Fruit fly (Drosophila melanogaster): ENCODE measurements around the gene CG33189.
A peak's percentile ranks its signal among the peaks of the same experiment; 100 is the strongest.

CG33189 gene

dm6 chr3R:8811323-8811936, 30.8 kb upstream of the CG33189 start:
- peak; percentile 96 for TF ChIP-seq Snoo (tag; optimal IDR thresholded peaks at IDR 0.05)
- peak; percentile 99 for TF ChIP-seq CG4496 (GFP tag; IDR thresholded peaks at IDR 0.05)
- peak; percentile 99 for TF ChIP-seq CG17806 (tag; optimal IDR thresholded peaks at IDR 0.05)
- peak; percentile 96 for TF ChIP-seq gl (tag; optimal IDR thresholded peaks at IDR 0.05)
- peak; percentile 99 for TF ChIP-seq CG14655 (GFP tag; optimal IDR thresholded peaks at IDR 0.05)
- TF ChIP-seq Ets98B (GFP tag; IDR thresholded peaks at IDR 0.05): peak; percentile 99
- peak; percentile 98 for TF ChIP-seq D1 (tag; optimal IDR thresholded peaks at IDR 0.05)
- TF ChIP-seq CG34367 (tag; optimal IDR thresholded peaks at IDR 0.05): peak; percentile 99
- peak; percentile 99 for TF ChIP-seq CG8159 (tag; optimal IDR thresholded peaks at IDR 0.05)
- peak; percentile 99 for TF ChIP-seq CG8301 (tag; optimal IDR thresholded peaks at IDR 0.05)
- TF ChIP-seq CG12605 (GFP tag; IDR thresholded peaks at IDR 0.05): peak; percentile 98
- peak; percentile 99 for TF ChIP-seq CG15710 (tag; optimal IDR thresholded peaks at IDR 0.05)
- TF ChIP-seq Pif1B (GFP tag; optimal IDR thresholded peaks at IDR 0.05): peak; percentile 99
- TF ChIP-seq rn (GFP tag; IDR thresholded peaks at IDR 0.05): peak; percentile 98
- peak; percentile 99 for TF ChIP-seq Pif1A (GFP tag; optimal IDR thresholded peaks at IDR 0.05)
- TF ChIP-seq CG9948 (tag; optimal IDR thresholded peaks at IDR 0.05): peak; percentile 99
- TF ChIP-seq CG32121 (GFP tag; IDR thresholded peaks at IDR 0.05): peak; percentile 99
- peak; percentile 99 for TF ChIP-seq fd96Ca (GFP tag; IDR thresholded peaks at IDR 0.05)
- peak; percentile 95 for TF ChIP-seq CG13204 (GFP tag; optimal IDR thresholded peaks at IDR 0.05)
- TF ChIP-seq CG10348 (GFP tag; IDR thresholded peaks at IDR 0.05): peak; percentile 98
- TF ChIP-seq EcR (GFP tag; optimal IDR thresholded peaks at IDR 0.05): peak; percentile 85

DNA sequence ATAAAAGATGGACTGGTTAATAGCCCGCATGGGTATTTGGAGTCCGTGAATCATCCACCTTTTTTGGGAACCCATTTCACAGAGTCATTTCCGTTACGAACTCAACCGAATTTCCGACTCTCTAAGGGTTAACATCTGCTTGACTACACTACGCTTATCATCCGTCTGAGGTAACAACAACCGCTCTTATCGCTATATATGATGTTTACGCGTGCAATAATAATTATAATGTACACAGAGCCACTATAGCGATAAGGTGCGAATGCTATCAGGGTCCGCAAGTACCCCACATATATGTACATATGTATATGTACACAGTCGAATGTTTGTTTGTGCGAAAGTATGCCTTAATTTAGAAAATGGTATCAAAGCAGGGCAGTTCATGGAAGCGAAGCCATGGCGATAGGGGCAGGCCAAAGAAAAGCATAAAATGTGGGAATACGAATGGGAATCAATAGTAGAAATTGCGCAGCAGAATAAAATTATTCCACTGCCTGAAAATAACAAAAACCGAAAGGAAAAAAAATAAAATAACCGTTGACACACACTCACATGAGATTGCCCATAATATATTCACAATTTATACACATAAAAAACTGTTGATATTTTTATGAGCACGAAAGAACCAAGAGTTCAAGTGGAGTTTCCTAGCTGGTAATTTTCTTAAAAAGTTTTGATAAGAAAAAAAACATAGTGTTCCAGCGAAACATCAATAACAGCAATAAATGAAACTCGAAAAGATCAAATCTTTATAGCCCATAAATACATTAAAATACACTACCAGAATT, 30.0 kb upstream of the CG33189 start:
- TF ChIP-seq CG10348 (GFP tag; IDR thresholded peaks at IDR 0.05) (no peak), EcR (GFP tag; optimal IDR thresholded peaks at IDR 0.05) (peak; percentile 15), gl (tag; optimal IDR thresholded peaks at IDR 0.05) (peak; percentile 23), CG32121 (GFP tag; IDR thresholded peaks at IDR 0.05) (peak; percentile 46), CG8159 (tag; optimal IDR thresholded peaks at IDR 0.05) (peak; percentile 32), Pif1A (GFP tag; optimal IDR thresholded peaks at IDR 0.05) (peak; percentile 72), D1 (tag; optimal IDR thresholded peaks at IDR 0.05) (peak; percentile 85), CG9948 (tag; optimal IDR thresholded peaks at IDR 0.05) (peak; percentile 87), CG8301 (tag; optimal IDR thresholded peaks at IDR 0.05) (no peak), CG17806 (tag; optimal IDR thresholded peaks at IDR 0.05) (peak; percentile 85), CG34367 (tag; optimal IDR thresholded peaks at IDR 0.05) (peak; percentile 7), Ets98B (GFP tag; IDR thresholded peaks at IDR 0.05) (peak; percentile 54), CG15710 (tag; optimal IDR thresholded peaks at IDR 0.05) (peak; percentile 41), CG4496 (GFP tag; IDR thresholded peaks at IDR 0.05) (peak; percentile 20), Pif1B (GFP tag; optimal IDR thresholded peaks at IDR 0.05) (peak; percentile 15), rn (GFP tag; IDR thresholded peaks at IDR 0.05) (peak; percentile 39; the same call in 1 of the 2 replicates), CG12605 (GFP tag; IDR thresholded peaks at IDR 0.05) (peak; percentile 36; the same call in 1 of the 2 replicates), CG14655 (GFP tag; optimal IDR thresholded peaks at IDR 0.05) (peak; percentile 85), CG13204 (GFP tag; optimal IDR thresholded peaks at IDR 0.05) (peak; percentile 28), fd96Ca (GFP tag; IDR thresholded peaks at IDR 0.05) (0 out of 3 replicates have a peak, but pooled peaks have one; percentile 26), Snoo (tag; optimal IDR thresholded peaks at IDR 0.05) (no peak)

- TF ChIP-seq EcR (GFP tag; optimal IDR thresholded peaks at IDR 0.05) (peak; percentile 79), CG34367 (tag; optimal IDR thresholded peaks at IDR 0.05) (no peak)
Measured at dm6 chr3R:8809712-8810111, 29.1 kb upstream of the CG33189 start.

DNA sequence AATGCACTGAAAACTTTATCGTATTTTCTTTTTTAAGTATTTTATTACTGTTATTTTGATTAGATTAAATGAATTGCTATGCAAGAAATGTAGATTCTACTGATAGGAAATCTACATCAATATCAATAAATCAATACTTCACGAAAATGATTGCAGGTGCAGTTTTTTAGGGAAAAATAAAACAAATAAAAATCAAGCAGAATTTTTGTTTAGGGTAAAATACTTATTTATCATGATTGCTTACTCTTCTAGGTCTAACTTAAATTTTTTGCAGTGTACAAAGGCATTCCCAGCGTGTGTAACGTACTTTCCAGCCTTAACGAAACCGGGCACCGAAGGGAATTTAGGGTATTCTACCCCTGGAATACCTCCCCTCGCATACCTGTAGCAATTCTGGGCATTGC, 27.9 kb upstream of the CG33189 start:
- peak; percentile 45 for TF ChIP-seq Snoo (tag; optimal IDR thresholded peaks at IDR 0.05)
- peak; percentile 27 for TF ChIP-seq gl (tag; optimal IDR thresholded peaks at IDR 0.05)
- no peak for TF ChIP-seq CG13204 (GFP tag; optimal IDR thresholded peaks at IDR 0.05)
- TF ChIP-seq Pif1A (GFP tag; optimal IDR thresholded peaks at IDR 0.05): no peak
- peak; percentile 40 for TF ChIP-seq D1 (tag; optimal IDR thresholded peaks at IDR 0.05)
- peak; percentile 78 for TF ChIP-seq CG17806 (tag; optimal IDR thresholded peaks at IDR 0.05)
- peak; percentile 70 for TF ChIP-seq CG15710 (tag; optimal IDR thresholded peaks at IDR 0.05)
- peak; percentile 36 for TF ChIP-seq CG8301 (tag; optimal IDR thresholded peaks at IDR 0.05)
- TF ChIP-seq CG12605 (GFP tag; IDR thresholded peaks at IDR 0.05): no peak
- no peak for TF ChIP-seq Ets98B (GFP tag; IDR thresholded peaks at IDR 0.05)
- no peak for TF ChIP-seq CG32121 (GFP tag; IDR thresholded peaks at IDR 0.05)
- no peak for TF ChIP-seq CG10348 (GFP tag; IDR thresholded peaks at IDR 0.05)
- TF ChIP-seq CG14655 (GFP tag; optimal IDR thresholded peaks at IDR 0.05): no peak
- TF ChIP-seq CG8159 (tag; optimal IDR thresholded peaks at IDR 0.05): peak; percentile 82
- TF ChIP-seq CG9948 (tag; optimal IDR thresholded peaks at IDR 0.05): peak; percentile 68
- peak; percentile 62 for TF ChIP-seq CG34367 (tag; optimal IDR thresholded peaks at IDR 0.05)
- TF ChIP-seq Pif1B (GFP tag; optimal IDR thresholded peaks at IDR 0.05): no peak
- TF ChIP-seq rn (GFP tag; IDR thresholded peaks at IDR 0.05): no peak
- TF ChIP-seq CG4496 (GFP tag; IDR thresholded peaks at IDR 0.05): peak; percentile 19; the same call in 1 of the 3 replicates

DNA sequence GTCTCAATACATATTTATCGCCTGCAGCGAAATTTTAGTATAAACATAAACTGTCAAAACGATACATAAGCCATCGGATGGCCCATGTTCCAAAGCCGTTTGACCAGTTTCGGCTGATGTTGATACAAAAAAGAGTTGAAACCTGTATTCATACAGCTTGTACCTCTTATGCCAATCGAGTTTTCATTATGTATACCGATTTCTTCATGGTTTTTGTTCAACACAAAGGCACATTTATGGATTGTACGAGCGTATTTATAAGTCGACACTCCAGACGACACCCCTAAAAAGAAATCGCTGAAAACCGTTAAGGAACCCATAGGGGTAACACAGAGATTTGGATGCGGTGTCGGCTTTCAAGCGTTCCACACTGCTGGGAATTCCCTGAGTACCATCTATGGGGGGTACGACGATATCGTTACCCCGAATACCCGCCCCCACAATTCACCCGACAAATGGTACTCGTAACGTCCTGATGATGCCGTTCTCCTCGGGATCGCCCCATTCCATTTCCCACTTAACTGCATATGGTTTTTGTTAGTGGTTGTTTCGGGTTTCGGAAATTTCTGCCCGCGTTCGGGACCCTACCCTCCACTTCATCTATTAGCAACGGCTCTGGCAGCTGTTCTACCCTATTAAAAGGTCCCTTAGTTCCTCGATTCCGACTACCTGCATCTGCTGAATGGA, 27.4 kb upstream of the CG33189 start:
- TF ChIP-seq CG8159 (tag; optimal IDR thresholded peaks at IDR 0.05): no peak
- TF ChIP-seq CG8301 (tag; optimal IDR thresholded peaks at IDR 0.05): no peak
- no peak for TF ChIP-seq CG14655 (GFP tag; optimal IDR thresholded peaks at IDR 0.05)
- TF ChIP-seq D1 (tag; optimal IDR thresholded peaks at IDR 0.05): no peak
- TF ChIP-seq Ets98B (GFP tag; IDR thresholded peaks at IDR 0.05): no peak
- peak; percentile 48 for TF ChIP-seq EcR (GFP tag; optimal IDR thresholded peaks at IDR 0.05)

Measured in whole organism, pupa.